Fruit fly (Drosophila melanogaster): ENCODE measurements around the gene ftz-f1.

DNA sequence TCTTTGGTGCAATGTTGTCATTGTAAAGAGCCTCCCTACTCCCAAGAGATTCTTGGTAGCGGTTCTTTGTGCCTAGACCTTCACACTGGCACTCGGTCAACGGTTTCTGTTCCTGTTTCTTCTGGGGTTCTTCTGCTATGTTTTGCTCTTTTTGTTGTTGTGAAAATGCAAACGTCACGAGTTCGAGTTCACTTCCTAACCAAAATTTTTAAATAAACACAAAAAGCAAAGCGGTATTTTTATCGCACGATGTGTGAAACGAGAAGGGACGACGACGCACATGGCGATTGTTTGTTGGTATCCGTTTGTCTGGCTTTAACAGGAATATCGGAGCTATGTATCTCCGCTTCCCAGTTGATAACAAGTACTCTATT is 38.9 kb upstream of the ftz-f1 start:
- TF ChIP-seq Blimp-1 (GFP tag; optimal IDR thresholded peaks at IDR 0.05) (no peak), Met (GFP tag; optimal IDR thresholded peaks at IDR 0.05) (no peak), eg (GFP tag; IDR thresholded peaks at IDR 0.05) (no peak), Eip93F (GFP tag; optimal IDR thresholded peaks at IDR 0.05) (no peak), CG6792 (GFP tag; optimal IDR thresholded peaks at IDR 0.05) (no peak), CG3032 (tag; optimal IDR thresholded peaks at IDR 0.05) (no peak), Lpt (GFP tag; optimal IDR thresholded peaks at IDR 0.05) (no peak), CG6854 (GFP tag; optimal IDR thresholded peaks at IDR 0.05) (no peak), Ets96B (tag; optimal IDR thresholded peaks at IDR 0.05) (no peak), vri (GFP tag; optimal IDR thresholded peaks at IDR 0.05) (no peak), CG11762 (GFP tag; optimal IDR thresholded peaks at IDR 0.05; ENCODE audit: insufficient read depth) (no peak), Gug (GFP tag; IDR thresholded peaks at IDR 0.05) (no peak), CG6163 (GFP tag; IDR thresholded peaks at IDR 0.05) (no peak), Sox14 (GFP tag; optimal IDR thresholded peaks at IDR 0.05) (no peak)

Measured in whole organism, prepupa.